Fruit fly (Drosophila melanogaster): ENCODE results near the gene ppk21.

ppk21 gene

dm6 chr3R:29692009-29692641, 27.5 kb downstream of the ppk21 start, which contains the start of gene dmrt99B (continued):
- TF ChIP-seq CG1647 (GFP tag; optimal IDR thresholded peaks at IDR 0.05) (no peak), Spps (tag; optimal IDR thresholded peaks at IDR 0.05) (no peak), Dp (GFP tag; optimal IDR thresholded peaks at IDR 0.05) (no peak), CG6791 (GFP tag; IDR thresholded peaks at IDR 0.05; ENCODE audit: partially characterized antibody) (0 out of 3 replicates have a peak, but pooled peaks have one; percentile 6), CG1603 (tag; optimal IDR thresholded peaks at IDR 0.05) (no peak), CG13894 (tag; optimal IDR thresholded peaks at IDR 0.05) (no peak), seq (GFP tag; IDR thresholded peaks at IDR 0.05) (peak; percentile 84; the same call in 1 of the 2 replicates), CG7372 (GFP tag; IDR thresholded peaks at IDR 0.05) (peak; percentile 74), CG32772 (GFP tag; IDR thresholded peaks at IDR 0.05) (no peak), grau (tag; optimal IDR thresholded peaks at IDR 0.05) (peak; percentile 6), CG12071 (GFP tag; optimal IDR thresholded peaks at IDR 0.05) (no peak), CG8388 (GFP tag; optimal IDR thresholded peaks at IDR 0.05) (no peak), CG34224 (GFP tag; IDR thresholded peaks at IDR 0.05; ENCODE audit: partially characterized antibody) (0 out of 3 replicates have a peak, but pooled peaks have one; percentile 22)

DNA sequence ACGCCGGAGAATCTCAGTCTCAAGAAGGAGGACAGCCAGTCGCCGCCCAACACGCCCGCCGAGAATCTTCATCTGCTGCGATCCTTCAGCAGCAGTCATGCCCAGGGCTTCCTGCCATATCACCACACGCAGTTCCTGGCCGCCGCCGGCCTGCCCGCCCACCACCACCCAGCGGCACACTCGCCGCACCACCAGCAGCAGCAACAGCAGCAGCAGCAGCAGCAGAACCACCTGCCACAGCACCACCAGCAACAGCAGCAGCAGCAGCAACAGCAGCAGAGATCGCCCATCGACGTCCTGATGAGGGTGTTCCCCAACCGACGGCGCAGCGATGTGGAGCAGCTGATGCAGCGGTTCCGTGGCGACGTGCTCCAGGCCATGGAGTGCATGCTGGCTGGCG, 31.2 kb downstream of the ppk21 start:
- TF ChIP-seq CG9609 (GFP tag; optimal IDR thresholded peaks at IDR 0.05) (no peak), HmgD (GFP tag; optimal IDR thresholded peaks at IDR 0.05) (no peak), wek (GFP tag; optimal IDR thresholded peaks at IDR 0.05) (no peak), CG15011 (GFP tag; optimal IDR thresholded peaks at IDR 0.05) (no peak), Hmr (GFP tag; optimal IDR thresholded peaks at IDR 0.05) (no peak), Dip2 (GFP tag; IDR thresholded peaks at IDR 0.05) (no peak), odd (GFP tag; optimal IDR thresholded peaks at IDR 0.05) (no peak), MBD-R2 (GFP tag; IDR thresholded peaks at IDR 0.05) (no peak), ftz-f1 (GFP tag; optimal IDR thresholded peaks at IDR 0.05) (no peak), CG10274 (GFP tag; optimal IDR thresholded peaks at IDR 0.05) (no peak), CG15696 (tag; optimal IDR thresholded peaks at IDR 0.05) (no peak)

DNA sequence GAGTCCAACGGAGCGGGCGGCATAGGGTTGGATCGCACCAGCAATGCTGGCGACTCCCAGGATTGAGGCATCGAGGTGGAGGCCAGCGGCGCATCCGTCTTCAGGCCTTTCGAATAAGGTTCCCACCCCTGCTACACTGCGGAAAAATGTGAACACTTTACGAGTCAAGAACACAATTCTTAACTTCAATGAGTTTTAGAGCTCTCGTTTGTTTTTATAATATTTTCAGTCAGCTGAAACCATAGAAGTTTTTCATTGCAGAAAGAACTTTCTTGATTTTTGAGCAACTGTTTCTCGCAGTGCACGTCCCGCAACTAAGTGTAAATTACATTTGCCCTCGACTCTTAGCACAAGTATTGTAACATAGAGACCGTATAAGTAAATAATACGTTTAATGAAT, 31.8 kb downstream of the ppk21 start:
- TF ChIP-seq ssp (GFP tag; IDR thresholded peaks at IDR 0.05): 0 out of 2 replicates have a peak, but pooled peaks have one; percentile 14
- peak; percentile 58 for TF ChIP-seq CG15696 (tag; optimal IDR thresholded peaks at IDR 0.05)
- TF ChIP-seq sisA (GFP tag; IDR thresholded peaks at IDR 0.05): peak; percentile 34
- peak; percentile 55 for TF ChIP-seq CG2712 (tag; optimal IDR thresholded peaks at IDR 0.05)
- peak; percentile 6 for TF ChIP-seq chn (GFP tag; optimal IDR thresholded peaks at IDR 0.05)
- TF ChIP-seq grn (GFP tag; optimal IDR thresholded peaks at IDR 0.05): no peak
- peak; percentile 30 for TF ChIP-seq CG4820 (GFP tag; optimal IDR thresholded peaks at IDR 0.05)
- TF ChIP-seq CG34422 (GFP tag; IDR thresholded peaks at IDR 0.05): 0 out of 3 replicates have a peak, but pooled peaks have one; percentile 11
- peak; percentile 17 for TF ChIP-seq Nf-YB (GFP tag; optimal IDR thresholded peaks at IDR 0.05)
- TF ChIP-seq prd (optimal IDR thresholded peaks at IDR 0.05): no peak
- peak; percentile 79 for TF ChIP-seq prd (GFP tag; IDR thresholded peaks at IDR 0.05)
- TF ChIP-seq Mes4 (GFP tag; optimal IDR thresholded peaks at IDR 0.05): no peak
- TF ChIP-seq Med (GFP tag): peak; percentile 68
- TF ChIP-seq vvl (GFP tag; IDR thresholded peaks at IDR 0.05): 0 out of 2 replicates have a peak, but pooled peaks have one; percentile 22
- TF ChIP-seq CG32532 (GFP tag; IDR thresholded peaks at IDR 0.05): no peak
- TF ChIP-seq CG9932 (GFP tag; IDR thresholded peaks at IDR 0.05): no peak
- TF ChIP-seq Ada2b (GFP tag; IDR thresholded peaks at IDR 0.05): 0 out of 2 replicates have a peak, but pooled peaks have one; percentile 7
- TF ChIP-seq H2.0 (GFP tag; IDR thresholded peaks at IDR 0.05): peak; percentile 40; the same call in 1 of the 2 replicates
- peak in 1 of 3 experiments; percentile 28 for TF ChIP-seq lola (GFP tag; optimal IDR thresholded peaks at IDR 0.05)
- peak; percentile 21 to 50 for TF ChIP-seq chif (GFP tag; optimal IDR thresholded peaks at IDR 0.05)
- no peak for TF ChIP-seq CG3726 (GFP tag; IDR thresholded peaks at IDR 0.05)
- no peak for TF ChIP-seq E2f1 (GFP tag; IDR thresholded peaks at IDR 0.05)
- TF ChIP-seq CG12769 (tag; optimal IDR thresholded peaks at IDR 0.05): no peak
- TF ChIP-seq unpg (GFP tag; optimal IDR thresholded peaks at IDR 0.05): peak; percentile 22
- no peak for TF ChIP-seq Sox100B (GFP tag; optimal IDR thresholded peaks at IDR 0.05)

Measured in whole organism, embryonic.